Fruit fly (Drosophila melanogaster): ENCODE results near the gene RpL14.

The RpL14 gene

dm6 chr3L:8633614-8634325 is 33.0 kb downstream of the RpL14 start, which contains the start of gene Cdc6:
TSS of gene Cdc6 (minus strand) at chr3L:8634069.
- TF ChIP-seq Dll (optimal IDR thresholded peaks at IDR 0.05) (no peak), psq (optimal IDR thresholded peaks at IDR 0.05) (no peak), usp (GFP tag; optimal IDR thresholded peaks at IDR 0.05) (no peak), pan (optimal IDR thresholded peaks at IDR 0.05) (no peak), CG8478 (optimal IDR thresholded peaks at IDR 0.05) (no peak), EcR (GFP tag; optimal IDR thresholded peaks at IDR 0.05) (no peak)

- TF ChIP-seq EcR (GFP tag; optimal IDR thresholded peaks at IDR 0.05): no peak
- no peak for TF ChIP-seq Dll (optimal IDR thresholded peaks at IDR 0.05)
- TF ChIP-seq CG8478 (optimal IDR thresholded peaks at IDR 0.05): no peak
- TF ChIP-seq usp (GFP tag; optimal IDR thresholded peaks at IDR 0.05): no peak
- TF ChIP-seq pan (optimal IDR thresholded peaks at IDR 0.05): no peak
- no peak for TF ChIP-seq psq (optimal IDR thresholded peaks at IDR 0.05)
Observed at dm6 chr3L:8640139-8640538, 39.3 kb downstream of the RpL14 start, which contains the start of gene Cpr66D. TSS of gene Cpr66D (plus strand) at chr3L:8640439.

- TF ChIP-seq usp (GFP tag; optimal IDR thresholded peaks at IDR 0.05) (no peak), Dll (optimal IDR thresholded peaks at IDR 0.05) (no peak), EcR (GFP tag; optimal IDR thresholded peaks at IDR 0.05) (no peak), pan (optimal IDR thresholded peaks at IDR 0.05) (no peak), psq (optimal IDR thresholded peaks at IDR 0.05) (no peak)
Observed at dm6 chr3L:8641049-8641448, 40.2 kb downstream of the RpL14 start.

- TF ChIP-seq usp (GFP tag; optimal IDR thresholded peaks at IDR 0.05): no peak
- TF ChIP-seq CG8478 (optimal IDR thresholded peaks at IDR 0.05): no peak
- TF ChIP-seq Dll (optimal IDR thresholded peaks at IDR 0.05): no peak
- TF ChIP-seq psq (optimal IDR thresholded peaks at IDR 0.05): no peak
- no peak for TF ChIP-seq pan (optimal IDR thresholded peaks at IDR 0.05)
- TF ChIP-seq EcR (GFP tag; optimal IDR thresholded peaks at IDR 0.05): no peak
Observed at dm6 chr3L:8643810-8644552, 43.2 kb downstream of the RpL14 start.

- no peak for TF ChIP-seq pan (optimal IDR thresholded peaks at IDR 0.05)
- no peak for TF ChIP-seq EcR (GFP tag; optimal IDR thresholded peaks at IDR 0.05)
- TF ChIP-seq usp (GFP tag; optimal IDR thresholded peaks at IDR 0.05): no peak
- no peak for TF ChIP-seq Dll (optimal IDR thresholded peaks at IDR 0.05)
- no peak for TF ChIP-seq psq (optimal IDR thresholded peaks at IDR 0.05)
- TF ChIP-seq CG8478 (optimal IDR thresholded peaks at IDR 0.05): no peak
Observed at dm6 chr3L:8646821-8647220, 46.0 kb downstream of the RpL14 start, which contains the start of the genes CG13305 and Pex7. TSS of gene CG13305 (minus strand) at chr3L:8646822. TSS of gene Pex7 (plus strand) at chr3L:8647145.

- TF ChIP-seq usp (GFP tag; optimal IDR thresholded peaks at IDR 0.05): no peak
- no peak for TF ChIP-seq psq (optimal IDR thresholded peaks at IDR 0.05)
- TF ChIP-seq CG8478 (optimal IDR thresholded peaks at IDR 0.05): no peak
Observed at dm6 chr3L:8648836-8649235, 48.0 kb downstream of the RpL14 start, which contains the start of gene Arr2. TSS of gene Arr2 (minus strand) at chr3L:8648936.

All from whole organism.